Fruit fly (Drosophila melanogaster) whole organism, wandering third instar larva: ENCODE results near the gene Hasp.

ENCODE experiments used
- GATAd ChIP-seq: sonication (Bioruptor generic); optimal IDR thresholded peaks from 2 replicates; lab custom pipeline; 2016; ENCODE audit warnings: missing biosample characterization, missing genetic modification characterization
- Jra ChIP-seq: sonication (Bioruptor generic); optimal IDR thresholded peaks from 2 replicates; lab custom pipeline; 2016; ENCODE audit warnings: missing biosample characterization, missing genetic modification characterization
- brk ChIP-seq: fragments of 200-800 bp; sonication (Bioruptor generic); optimal IDR thresholded peaks from 2 replicates; lab custom pipeline; 2016; ENCODE audit warnings: missing biosample characterization, mild to moderate bottlenecking, missing genetic modification characterization
- dmrt93B ChIP-seq: fragments of 200-800 bp; sonication (Bioruptor generic); optimal IDR thresholded peaks from 2 replicates; lab custom pipeline; 2018; ENCODE audit warnings: missing biosample characterization, mild to moderate bottlenecking, missing genetic modification characterization
- lola ChIP-seq: fragments of >200 bp; optimal IDR thresholded peaks from 2 replicates; lab custom pipeline; 2017; ENCODE audit warnings: missing biosample characterization, missing genetic modification characterization
- pan ChIP-seq: fragments of >200 bp; optimal IDR thresholded peaks from 2 replicates; lab custom pipeline; 2017
- psq ChIP-seq: fragments of 200-800 bp; sonication (Bioruptor generic); optimal IDR thresholded peaks from 3 replicates; lab custom pipeline; 2017; ENCODE audit warnings: missing biosample characterization, mild to moderate bottlenecking, missing genetic modification characterization, moderate library complexity

DNA sequence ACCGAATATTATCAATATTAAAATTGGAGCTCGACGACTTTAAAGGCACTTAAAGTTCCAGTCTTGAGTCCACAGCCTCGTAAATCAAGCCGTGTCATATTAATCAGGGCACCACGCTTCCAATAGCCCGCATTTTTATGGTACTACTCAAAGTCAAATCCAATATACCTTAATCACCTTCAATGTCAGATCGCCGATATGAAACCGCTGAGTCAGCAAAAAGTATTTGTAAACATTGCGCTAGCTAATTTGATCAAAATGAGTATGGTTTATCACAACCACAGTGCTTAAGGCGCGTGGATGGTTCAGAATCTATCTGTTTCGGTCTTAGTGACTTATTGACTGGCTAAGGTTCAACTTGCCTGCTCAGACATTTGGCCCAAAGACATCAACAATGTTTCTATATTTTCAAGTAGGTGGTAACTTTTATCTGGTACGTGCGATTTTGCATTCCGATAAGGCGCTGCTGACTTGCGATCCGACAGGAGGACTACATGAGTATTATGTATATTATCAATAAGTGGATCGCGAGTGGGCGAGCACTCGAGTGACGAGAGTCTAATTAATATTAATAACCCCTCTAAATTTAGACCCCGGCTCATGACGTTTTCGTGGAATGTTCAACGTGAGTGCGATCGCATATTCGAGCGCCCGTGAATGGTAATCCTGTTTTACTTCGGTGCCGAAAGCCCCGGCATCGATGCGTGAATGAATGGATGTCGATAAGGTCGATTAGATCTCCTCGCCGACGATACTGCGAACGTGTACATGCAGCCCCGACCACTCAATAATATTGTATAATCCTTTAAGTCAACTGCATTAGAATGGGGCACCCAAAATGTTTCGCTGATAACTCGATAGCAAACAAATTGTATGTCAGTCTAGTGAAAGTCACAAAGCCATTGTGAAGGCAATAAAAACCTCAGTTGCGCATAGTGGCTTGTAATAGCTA, 46.3 kb upstream of the Hasp start, which contains the start of gene CG13078:
- TF ChIP-seq GATAd (GFP tag; lab: Kevin White, UChicago) (no peak), pan (no peak), brk (GFP tag; lab: Kevin White, UChicago) (no peak), lola (GFP tag; lab: Kevin White, UChicago) (no peak), psq (GFP tag; lab: Kevin White, UChicago) (no peak), dmrt93B (GFP tag; lab: Kevin White, UChicago) (no peak), Jra (GFP tag; lab: Kevin White, UChicago) (no peak)
